Fruit fly (Drosophila melanogaster): Measurements from ENCODE around the gene Tengl3.

- TF ChIP-seq CG16779 (tag; optimal IDR thresholded peaks at IDR 0.05) = no peak
- TF ChIP-seq fd59A (GFP tag; optimal IDR thresholded peaks at IDR 0.05) = no peak
- no peak for TF ChIP-seq OdsH (GFP tag; optimal IDR thresholded peaks at IDR 0.05)
- TF ChIP-seq Smox (GFP tag; optimal IDR thresholded peaks at IDR 0.05) = no peak
- no peak for TF ChIP-seq Ets21C (GFP tag; optimal IDR thresholded peaks at IDR 0.05)
- TF ChIP-seq topi (GFP tag; optimal IDR thresholded peaks at IDR 0.05) = no peak
- no peak for TF ChIP-seq lz (GFP tag; optimal IDR thresholded peaks at IDR 0.05)
- TF ChIP-seq CG31627 (GFP tag; optimal IDR thresholded peaks at IDR 0.05) = no peak
Measured at dm6 chr2L:2286773-2287172, 48.7 kb upstream of the Tengl3 start, which contains the start of gene CG31681.

Data from whole organism, prepupa.